Worm (Caenorhabditis elegans): ENCODE data around the gene T25B9.11.

The T25B9.11 gene

DNA sequence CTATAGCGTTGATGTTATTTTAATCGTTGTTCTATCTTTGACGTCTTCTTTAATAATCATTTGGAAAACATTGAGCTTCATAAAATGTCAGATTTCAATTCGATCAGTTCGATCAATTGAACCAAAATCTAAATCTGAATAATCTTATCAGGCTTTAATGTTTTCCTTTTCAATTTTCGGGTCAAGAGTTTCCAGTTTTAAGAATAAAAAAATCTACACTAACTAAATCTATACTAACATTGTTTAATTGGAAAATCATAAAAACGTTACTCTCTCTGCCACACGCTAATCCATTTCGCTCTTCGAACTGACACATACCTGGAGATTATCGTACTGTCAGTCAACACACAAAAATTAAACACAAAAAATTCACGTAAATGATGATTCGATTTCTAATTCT, at the start of gene T25B9.11:
Gene T25B9.11, plus strand, starts transcription at position 301 of the 400 bp plus-strand sequence.
- TF ChIP-seq nhr-76 (tag; optimal IDR thresholded peaks at IDR 0.05) (no peak), skn-1 (tag; optimal IDR thresholded peaks at IDR 0.05) (no peak), jun-1 (tag; optimal IDR thresholded peaks at IDR 0.05) (no peak), snpc-4 (tag; optimal IDR thresholded peaks at IDR 0.05) (no peak), daf-12 (tag; optimal IDR thresholded peaks at IDR 0.05) (no peak), ama-1 (optimal IDR thresholded peaks at IDR 0.05) (no peak), elt-1 (tag; optimal IDR thresholded peaks at IDR 0.05) (no peak), fos-1 (tag; optimal IDR thresholded peaks at IDR 0.05) (no peak), elt-2 (tag; optimal IDR thresholded peaks at IDR 0.05) (no peak), lin-39 (tag; optimal IDR thresholded peaks at IDR 0.05) (no peak)

DNA sequence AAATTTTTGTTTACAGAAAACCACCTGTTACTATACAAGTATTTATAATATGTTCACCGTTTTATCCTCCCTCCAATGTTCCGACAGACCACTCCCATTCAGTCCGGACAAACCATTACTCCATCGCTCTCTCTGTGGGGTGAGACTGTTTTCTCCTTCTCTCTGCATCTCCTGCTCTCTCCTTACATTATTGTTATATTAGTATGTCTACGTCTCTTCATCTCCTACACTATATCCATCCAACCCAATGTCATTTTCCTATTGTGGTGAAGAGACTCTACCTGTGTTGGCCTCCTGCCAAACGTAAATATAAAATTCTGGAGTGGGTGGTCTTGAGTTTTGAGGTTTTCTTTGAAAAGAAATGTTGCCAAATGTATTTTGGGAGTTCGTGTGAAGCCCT, 49.7 kb upstream of the T25B9.11 start:
- TF ChIP-seq ceh-28 (tag; optimal IDR thresholded peaks at IDR 0.05) (no peak), nhr-25 (tag; optimal IDR thresholded peaks at IDR 0.05) (no peak), pha-4 (tag; optimal IDR thresholded peaks at IDR 0.05) (peak; percentile 78), ztf-4 (tag; optimal IDR thresholded peaks at IDR 0.05) (no peak), pqm-1 (tag; optimal IDR thresholded peaks at IDR 0.05) (peak; percentile 7), fkh-10 (GFP tag; optimal IDR thresholded peaks at IDR 0.05) (no peak), jun-1 (tag; optimal IDR thresholded peaks at IDR 0.05) (no peak), nhr-12 (tag; optimal IDR thresholded peaks at IDR 0.05) (no peak), elt-2 (tag; optimal IDR thresholded peaks at IDR 0.05) (peak; percentile 2)

- TF ChIP-seq egl-27 (tag; optimal IDR thresholded peaks at IDR 0.05) (no peak), ceh-82 (tag; optimal IDR thresholded peaks at IDR 0.05) (no peak), hmg-11 (tag; optimal IDR thresholded peaks at IDR 0.05) (no peak), ZK546.5 (tag; optimal IDR thresholded peaks at IDR 0.05) (no peak), ztf-11 (tag; optimal IDR thresholded peaks at IDR 0.05) (no peak), aly-2 (tag; optimal IDR thresholded peaks at IDR 0.05) (no peak), snpc-4 (tag; optimal IDR thresholded peaks at IDR 0.05) (no peak), jun-1 (tag; optimal IDR thresholded peaks at IDR 0.05) (no peak), lin-39 (tag; optimal IDR thresholded peaks at IDR 0.05) (no peak), mdl-1 (tag; optimal IDR thresholded peaks at IDR 0.05) (no peak), nhr-76 (tag; optimal IDR thresholded peaks at IDR 0.05) (no peak), nhr-12 (tag; optimal IDR thresholded peaks at IDR 0.05) (no peak), nhr-43 (tag; optimal IDR thresholded peaks at IDR 0.05; ENCODE audit: poor library complexity, severe bottlenecking) (no peak), elt-2 (tag; optimal IDR thresholded peaks at IDR 0.05) (no peak), R02D3.7 (tag; optimal IDR thresholded peaks at IDR 0.05) (no peak), pqm-1 (tag; optimal IDR thresholded peaks at IDR 0.05) (no peak), nhr-67 (tag; optimal IDR thresholded peaks at IDR 0.05) (no peak), ztf-4 (tag; optimal IDR thresholded peaks at IDR 0.05) (no peak), unc-39 (tag; optimal IDR thresholded peaks at IDR 0.05) (no peak), unc-62 (GFP tag; optimal IDR thresholded peaks at IDR 0.05) (no peak)
Observed at ce11 chrIV:10716348-10716747, 48.0 kb upstream of the T25B9.11 start, which contains the start of gene ncx-3. TSS of gene ncx-3 (plus strand) at chrIV:10716648.

DNA sequence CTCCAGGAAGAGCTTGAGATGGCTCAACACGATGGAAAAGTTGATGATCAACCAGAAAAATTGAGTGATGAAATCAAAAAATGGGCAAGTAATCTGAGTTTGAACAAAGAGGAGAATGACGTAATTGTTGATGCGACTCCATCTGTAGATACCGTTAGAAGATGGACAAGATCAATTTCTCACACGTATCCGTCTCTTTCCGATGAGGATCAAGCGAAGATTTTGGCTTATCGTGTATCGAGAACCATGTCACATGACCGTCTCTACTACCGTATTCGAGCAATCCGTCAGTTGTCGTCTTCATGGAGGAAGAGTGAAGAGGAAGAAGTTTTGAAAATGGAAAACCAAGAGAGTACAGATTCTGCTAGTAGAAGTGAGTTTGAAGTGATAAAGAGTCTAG, 46.2 kb upstream of the T25B9.11 start:
- no peak for TF ChIP-seq mml-1 (tag; optimal IDR thresholded peaks at IDR 0.05)

- TF ChIP-seq nhr-76 (tag; optimal IDR thresholded peaks at IDR 0.05) (no peak), fkh-2 (tag; optimal IDR thresholded peaks at IDR 0.05) (no peak), pha-4 (tag; optimal IDR thresholded peaks at IDR 0.05) (no peak), eor-1 (tag; optimal IDR thresholded peaks at IDR 0.05) (no peak), fkh-10 (GFP tag; optimal IDR thresholded peaks at IDR 0.05) (no peak), ceh-16 (tag; optimal IDR thresholded peaks at IDR 0.05) (no peak), ceh-82 (tag; optimal IDR thresholded peaks at IDR 0.05) (no peak), daf-12 (tag; optimal IDR thresholded peaks at IDR 0.05) (no peak), nhr-43 (tag; optimal IDR thresholded peaks at IDR 0.05; ENCODE audit: poor library complexity, severe bottlenecking) (no peak), nhr-11 (tag; optimal IDR thresholded peaks at IDR 0.05) (no peak)
Observed at ce11 chrIV:10718865-10719264, 45.4 kb upstream of the T25B9.11 start.

DNA sequence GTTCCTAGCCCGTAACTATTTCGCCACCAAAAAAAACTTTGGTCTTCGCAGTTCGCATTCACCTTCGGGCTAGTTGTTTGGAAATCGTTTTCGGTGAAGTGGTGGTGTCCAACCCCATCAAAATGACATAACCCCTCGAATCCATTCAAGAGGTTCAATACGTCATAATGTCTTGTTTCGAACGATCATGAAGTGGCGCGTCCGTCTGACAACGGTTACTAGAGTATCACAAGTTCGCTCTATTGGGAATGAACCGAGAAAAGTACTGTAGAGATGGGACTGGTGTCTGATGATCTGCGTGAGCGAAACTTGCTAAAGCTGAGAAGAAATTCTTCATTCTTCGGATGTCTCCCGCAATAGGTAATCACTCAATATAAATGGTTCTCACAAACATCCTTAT, 36.6 kb upstream of the T25B9.11 start, which contains the start of gene ZC168.2:
Gene ZC168.2, plus strand, starts transcription at position 301 of the 400 bp plus-strand sequence.
- TF ChIP-seq ceh-9 (tag; optimal IDR thresholded peaks at IDR 0.05) (no peak), eor-1 (tag; optimal IDR thresholded peaks at IDR 0.05) (no peak), zag-1 (tag; optimal IDR thresholded peaks at IDR 0.05) (no peak), ceh-16 (tag; optimal IDR thresholded peaks at IDR 0.05) (no peak), skn-1 (tag; optimal IDR thresholded peaks at IDR 0.05) (no peak), pqm-1 (tag; optimal IDR thresholded peaks at IDR 0.05) (no peak), nhr-25 (tag; optimal IDR thresholded peaks at IDR 0.05) (no peak), tbx-2 (tag; optimal IDR thresholded peaks at IDR 0.05) (no peak), daf-12 (tag; optimal IDR thresholded peaks at IDR 0.05) (no peak), egl-5 (tag; optimal IDR thresholded peaks at IDR 0.05) (no peak), fkh-2 (tag; optimal IDR thresholded peaks at IDR 0.05) (no peak)

Measured in whole organism, L3 larva.